Fruit fly (Drosophila melanogaster): ENCODE measurements around the gene CG15771.

The CG15771 gene

DNA sequence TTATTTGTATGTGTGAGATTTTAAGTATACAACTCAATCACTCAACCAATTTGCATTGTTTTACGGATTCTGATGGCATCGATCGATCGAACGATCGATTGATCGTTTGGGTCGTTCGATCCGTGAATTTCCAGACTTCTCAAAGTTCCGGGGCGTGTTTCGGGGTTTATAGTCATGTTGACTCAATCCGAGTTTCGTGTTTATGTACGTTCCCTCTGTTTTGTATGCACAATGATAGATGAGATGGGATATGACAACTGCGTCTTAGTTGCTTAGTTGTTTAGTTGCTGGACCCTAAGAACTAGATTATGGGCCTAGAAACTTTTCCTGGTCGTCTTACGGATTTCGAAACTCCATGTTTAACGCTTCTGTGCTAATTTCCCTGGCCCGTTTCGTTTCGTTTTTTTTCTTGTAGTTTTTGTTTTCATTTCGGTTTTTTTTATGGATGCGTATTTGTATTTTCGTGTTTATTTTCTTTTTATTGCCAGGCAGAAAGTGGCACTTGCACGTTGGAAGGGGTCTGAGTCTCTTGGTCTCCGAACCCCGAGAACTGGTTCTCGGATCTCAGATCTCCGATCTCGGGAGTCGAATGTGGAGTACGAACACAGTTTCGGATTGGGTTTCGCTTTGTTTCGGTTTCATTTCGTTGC lies 13.4 kb downstream of the CG15771 start:
- TF ChIP-seq cic (GFP tag; optimal IDR thresholded peaks at IDR 0.05) (no peak), CG5204 (GFP tag; optimal IDR thresholded peaks at IDR 0.05) (no peak), toe (GFP tag; optimal IDR thresholded peaks at IDR 0.05) (no peak), CG33017 (tag; optimal IDR thresholded peaks at IDR 0.05) (no peak), CG11617 (GFP tag; optimal IDR thresholded peaks at IDR 0.05) (no peak), pad (GFP tag; optimal IDR thresholded peaks at IDR 0.05) (no peak), Mnt (GFP tag; optimal IDR thresholded peaks at IDR 0.05) (no peak), kay (GFP tag; ENCODE audit: borderline replicate concordance) (no peak), ovo (GFP tag; optimal IDR thresholded peaks at IDR 0.05) (no peak), CG7045 (GFP tag; optimal IDR thresholded peaks at IDR 0.05) (no peak), cnc (optimal IDR thresholded peaks at IDR 0.05) (no peak), CG1620 (GFP tag; optimal IDR thresholded peaks at IDR 0.05) (no peak)

- TF ChIP-seq CG14711 (tag; optimal IDR thresholded peaks at IDR 0.05) (no peak), pad (GFP tag; optimal IDR thresholded peaks at IDR 0.05) (peak; percentile 81), kay (GFP tag; ENCODE audit: borderline replicate concordance) (no peak)
Measured at dm6 chrX:5770730-5771181, 15.4 kb downstream of the CG15771 start, which contains the start of gene CG3097. TSS of gene CG3097 (minus strand) at chrX:5770780.

- TF ChIP-seq Clk (GFP tag; optimal IDR thresholded peaks at IDR 0.05) (no peak), cic (GFP tag; optimal IDR thresholded peaks at IDR 0.05) (no peak)
Measured at dm6 chrX:5772409-5772808, 17.0 kb downstream of the CG15771 start.

DNA sequence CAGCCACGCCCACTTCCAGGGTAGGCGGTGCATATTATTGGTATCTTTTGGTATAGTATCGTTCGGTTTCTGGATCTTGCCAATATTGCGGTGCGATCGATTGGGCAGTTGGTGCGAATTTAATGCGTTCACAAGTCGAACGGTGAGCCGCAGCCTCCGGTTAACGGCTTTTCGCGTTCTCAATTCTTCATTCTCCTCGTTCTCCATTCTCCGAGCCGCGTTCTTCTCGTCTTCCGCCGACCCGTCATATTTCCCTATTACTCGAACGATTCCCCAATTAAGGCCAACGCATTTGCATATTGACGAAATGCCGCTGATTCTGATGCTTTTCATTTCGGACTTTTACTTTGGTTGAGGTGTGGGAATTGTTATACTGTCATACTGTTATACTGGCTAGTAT lies 21.2 kb downstream of the CG15771 start, which contains the start of gene CG42264:
Gene CG42264, minus strand, starts transcription at position 101 of the 400 bp plus-strand sequence.
- TF ChIP-seq pad (GFP tag; optimal IDR thresholded peaks at IDR 0.05): no peak
- TF ChIP-seq cnc (optimal IDR thresholded peaks at IDR 0.05): no peak
- no peak for TF ChIP-seq cic (GFP tag; optimal IDR thresholded peaks at IDR 0.05)
- no peak for TF ChIP-seq CG33017 (tag; optimal IDR thresholded peaks at IDR 0.05)
- no peak for TF ChIP-seq bab1 (GFP tag; optimal IDR thresholded peaks at IDR 0.05)
- no peak for TF ChIP-seq CG14711 (tag; optimal IDR thresholded peaks at IDR 0.05)
- no peak for TF ChIP-seq ovo (GFP tag; optimal IDR thresholded peaks at IDR 0.05)
- no peak for TF ChIP-seq CG11617 (GFP tag; optimal IDR thresholded peaks at IDR 0.05)
- TF ChIP-seq CG1620 (GFP tag; optimal IDR thresholded peaks at IDR 0.05): no peak
- TF ChIP-seq CG5204 (GFP tag; optimal IDR thresholded peaks at IDR 0.05): no peak
- no peak for TF ChIP-seq CG12768 (GFP tag; optimal IDR thresholded peaks at IDR 0.05)
- TF ChIP-seq CG7045 (GFP tag; optimal IDR thresholded peaks at IDR 0.05): no peak
- TF ChIP-seq CG7101 (tag; optimal IDR thresholded peaks at IDR 0.05): no peak
- no peak for TF ChIP-seq Hr96 (GFP tag; optimal IDR thresholded peaks at IDR 0.05)
- no peak for TF ChIP-seq toe (GFP tag; optimal IDR thresholded peaks at IDR 0.05)
- no peak for TF ChIP-seq Clk (GFP tag; optimal IDR thresholded peaks at IDR 0.05)
- TF ChIP-seq tj (GFP tag; optimal IDR thresholded peaks at IDR 0.05): no peak
- TF ChIP-seq Mnt (GFP tag; optimal IDR thresholded peaks at IDR 0.05): no peak

dm6 chrX:5781520-5781919 lies 26.1 kb downstream of the CG15771 start, which contains the start of gene CG3108:
TSS of gene CG3108 (minus strand) at chrX:5781620.
- TF ChIP-seq CG7101 (tag; optimal IDR thresholded peaks at IDR 0.05) (no peak), cnc (optimal IDR thresholded peaks at IDR 0.05) (no peak), Hr96 (GFP tag; optimal IDR thresholded peaks at IDR 0.05) (no peak), Mnt (GFP tag; optimal IDR thresholded peaks at IDR 0.05) (no peak), CG1620 (GFP tag; optimal IDR thresholded peaks at IDR 0.05) (no peak), pad (GFP tag; optimal IDR thresholded peaks at IDR 0.05) (no peak)

- TF ChIP-seq cnc (optimal IDR thresholded peaks at IDR 0.05) (no peak), ovo (GFP tag; optimal IDR thresholded peaks at IDR 0.05) (no peak), CG33017 (tag; optimal IDR thresholded peaks at IDR 0.05) (no peak), Clk (GFP tag; optimal IDR thresholded peaks at IDR 0.05) (no peak), cic (GFP tag; optimal IDR thresholded peaks at IDR 0.05) (no peak), Crg-1 (GFP tag; optimal IDR thresholded peaks at IDR 0.05) (no peak), CG1620 (GFP tag; optimal IDR thresholded peaks at IDR 0.05) (no peak), CG11617 (GFP tag; optimal IDR thresholded peaks at IDR 0.05) (no peak), tj (GFP tag; optimal IDR thresholded peaks at IDR 0.05) (no peak), pad (GFP tag; optimal IDR thresholded peaks at IDR 0.05) (no peak), toe (GFP tag; optimal IDR thresholded peaks at IDR 0.05) (no peak), bab1 (GFP tag; optimal IDR thresholded peaks at IDR 0.05) (no peak), Mnt (GFP tag; optimal IDR thresholded peaks at IDR 0.05) (no peak), kay (GFP tag; ENCODE audit: borderline replicate concordance) (no peak), Hr96 (GFP tag; optimal IDR thresholded peaks at IDR 0.05) (no peak), CG12768 (GFP tag; optimal IDR thresholded peaks at IDR 0.05) (no peak), CG5204 (GFP tag; optimal IDR thresholded peaks at IDR 0.05) (no peak)
Measured at dm6 chrX:5783260-5784040, 28.1 kb downstream of the CG15771 start.

- no peak for TF ChIP-seq ovo (GFP tag; optimal IDR thresholded peaks at IDR 0.05)
- no peak for TF ChIP-seq toe (GFP tag; optimal IDR thresholded peaks at IDR 0.05)
- no peak for TF ChIP-seq Clk (GFP tag; optimal IDR thresholded peaks at IDR 0.05)
- TF ChIP-seq CG14711 (tag; optimal IDR thresholded peaks at IDR 0.05): no peak
- no peak for TF ChIP-seq tj (GFP tag; optimal IDR thresholded peaks at IDR 0.05)
- no peak for TF ChIP-seq CG5204 (GFP tag; optimal IDR thresholded peaks at IDR 0.05)
- TF ChIP-seq bab1 (GFP tag; optimal IDR thresholded peaks at IDR 0.05): no peak
- TF ChIP-seq CG12768 (GFP tag; optimal IDR thresholded peaks at IDR 0.05): no peak
- TF ChIP-seq CG1620 (GFP tag; optimal IDR thresholded peaks at IDR 0.05): no peak
- TF ChIP-seq CG7045 (GFP tag; optimal IDR thresholded peaks at IDR 0.05): no peak
- TF ChIP-seq Hr96 (GFP tag; optimal IDR thresholded peaks at IDR 0.05): no peak
Measured at dm6 chrX:5786559-5786958, 31.2 kb downstream of the CG15771 start.

Measured in whole organism, adult.